Fruit fly (Drosophila melanogaster): Measurements from ENCODE around the gene spn-D.

Gene spn-D

dm6 chr3R:27133992-27134391 is 31.5 kb upstream of the spn-D start:
- TF ChIP-seq dsx (GFP tag; optimal IDR thresholded peaks at IDR 0.05; ENCODE audit: poor library complexity, severe bottlenecking) (no peak), Ets96B (tag; optimal IDR thresholded peaks at IDR 0.05) (no peak), Lpt (GFP tag; optimal IDR thresholded peaks at IDR 0.05) (no peak), dac (GFP tag; optimal IDR thresholded peaks at IDR 0.05) (no peak)

- no peak for TF ChIP-seq Hr39 (GFP tag; optimal IDR thresholded peaks at IDR 0.05)
- no peak for TF ChIP-seq CG16779 (tag; optimal IDR thresholded peaks at IDR 0.05)
- peak; percentile 30 for TF ChIP-seq vri (GFP tag; optimal IDR thresholded peaks at IDR 0.05)
- no peak for TF ChIP-seq eg (GFP tag; IDR thresholded peaks at IDR 0.05)
- TF ChIP-seq CG1621 (tag; optimal IDR thresholded peaks at IDR 0.05), result no peak
- no peak for TF ChIP-seq Gug (GFP tag; IDR thresholded peaks at IDR 0.05)
- no peak for TF ChIP-seq CG8119 (GFP tag; IDR thresholded peaks at IDR 0.05)
- TF ChIP-seq fkh (GFP tag; optimal IDR thresholded peaks at IDR 0.05), result no peak
- no peak for TF ChIP-seq dac (GFP tag; optimal IDR thresholded peaks at IDR 0.05)
- TF ChIP-seq CG31627 (GFP tag; optimal IDR thresholded peaks at IDR 0.05), result no peak
- TF ChIP-seq OdsH (GFP tag; optimal IDR thresholded peaks at IDR 0.05), result no peak
- no peak for TF ChIP-seq fd85E (GFP tag; optimal IDR thresholded peaks at IDR 0.05)
- TF ChIP-seq CG8632 (GFP tag; optimal IDR thresholded peaks at IDR 0.05), result no peak
- no peak for TF ChIP-seq CG9139 (GFP tag; optimal IDR thresholded peaks at IDR 0.05)
- no peak for TF ChIP-seq CG3032 (tag; optimal IDR thresholded peaks at IDR 0.05)
- peak; percentile 21 for TF ChIP-seq Eip78C (GFP tag)
- no peak for TF ChIP-seq CG10631 (GFP tag; optimal IDR thresholded peaks at IDR 0.05)
- TF ChIP-seq cyc (GFP tag; optimal IDR thresholded peaks at IDR 0.05), result no peak
- peak in 1 of 2 experiments; percentile 4 for TF ChIP-seq ss (GFP tag; optimal IDR thresholded peaks at IDR 0.05)
- peak; percentile 12 for TF ChIP-seq Blimp-1 (GFP tag; optimal IDR thresholded peaks at IDR 0.05)
- no peak for TF ChIP-seq Lpt (GFP tag; optimal IDR thresholded peaks at IDR 0.05)
- TF ChIP-seq acj6 (GFP tag; optimal IDR thresholded peaks at IDR 0.05), result no peak
- no peak for TF ChIP-seq CG6163 (GFP tag; IDR thresholded peaks at IDR 0.05)
- no peak for TF ChIP-seq CG11762 (GFP tag; optimal IDR thresholded peaks at IDR 0.05; ENCODE audit: insufficient read depth)
- TF ChIP-seq svp (GFP tag), result peak; percentile 70
These were observed 30.7 kb upstream of the spn-D start for dm6 chr3R:27134728-27135361.

- peak; percentile 69 for TF ChIP-seq CG7368 (GFP tag; optimal IDR thresholded peaks at IDR 0.05)
- no peak for TF ChIP-seq dac (GFP tag; optimal IDR thresholded peaks at IDR 0.05)
- peak; percentile 58 for TF ChIP-seq Smox (GFP tag; optimal IDR thresholded peaks at IDR 0.05)
- TF ChIP-seq Lpt (GFP tag; optimal IDR thresholded peaks at IDR 0.05), result no peak
- peak; percentile 35 for TF ChIP-seq fd59A (GFP tag; optimal IDR thresholded peaks at IDR 0.05)
- TF ChIP-seq CG11762 (GFP tag; optimal IDR thresholded peaks at IDR 0.05; ENCODE audit: insufficient read depth), result peak; percentile 18
- TF ChIP-seq lz (GFP tag; optimal IDR thresholded peaks at IDR 0.05), result peak; percentile 45
- TF ChIP-seq CG15336 (GFP tag; IDR thresholded peaks at IDR 0.05), result no peak
- TF ChIP-seq CG8319 (GFP tag; optimal IDR thresholded peaks at IDR 0.05), result peak; percentile 49
- TF ChIP-seq CG3919 (GFP tag; optimal IDR thresholded peaks at IDR 0.05), result peak; percentile 63
- TF ChIP-seq cyc (GFP tag; optimal IDR thresholded peaks at IDR 0.05), result no peak
- TF ChIP-seq CG11902 (GFP tag; optimal IDR thresholded peaks at IDR 0.05), result no peak
- no peak for TF ChIP-seq CG11294 (GFP tag; IDR thresholded peaks at IDR 0.05)
- TF ChIP-seq Sox102F (GFP tag; optimal IDR thresholded peaks at IDR 0.05), result peak; percentile 49
- TF ChIP-seq ss (GFP tag; optimal IDR thresholded peaks at IDR 0.05), result peak; percentile 22 to 69
- peak; percentile 69 for TF ChIP-seq esn (GFP tag; optimal IDR thresholded peaks at IDR 0.05)
- peak; percentile 42 for TF ChIP-seq CG6854 (GFP tag; optimal IDR thresholded peaks at IDR 0.05)
- peak; percentile 6 for TF ChIP-seq Sox14 (GFP tag; optimal IDR thresholded peaks at IDR 0.05)
- TF ChIP-seq vri (GFP tag; optimal IDR thresholded peaks at IDR 0.05), result peak; percentile 64
- TF ChIP-seq CG8119 (GFP tag; IDR thresholded peaks at IDR 0.05), result no peak
- peak; percentile 75 for TF ChIP-seq CG6163 (GFP tag; IDR thresholded peaks at IDR 0.05)
- peak; percentile 72 for TF ChIP-seq CG8632 (GFP tag; optimal IDR thresholded peaks at IDR 0.05)
- TF ChIP-seq CG6792 (GFP tag; optimal IDR thresholded peaks at IDR 0.05), result peak; percentile 77
- TF ChIP-seq Eip93F (GFP tag; optimal IDR thresholded peaks at IDR 0.05), result no peak
- peak; percentile 51 for TF ChIP-seq CG16779 (tag; optimal IDR thresholded peaks at IDR 0.05)
- peak; percentile 41 for TF ChIP-seq CG32006 (GFP tag; optimal IDR thresholded peaks at IDR 0.05)
- TF ChIP-seq Eip75B (GFP tag; optimal IDR thresholded peaks at IDR 0.05), result peak; percentile 59
- peak; percentile 56 for TF ChIP-seq CG10631 (GFP tag; optimal IDR thresholded peaks at IDR 0.05)
- peak; percentile 39 for TF ChIP-seq svp (GFP tag)
- peak; percentile 62 for TF ChIP-seq CG9139 (GFP tag; optimal IDR thresholded peaks at IDR 0.05)
These were observed 29.5 kb upstream of the spn-D start for dm6 chr3R:27135692-27136641.

All from whole organism, prepupa.